Worm (Caenorhabditis elegans): Measurements from ENCODE around the gene snet-1.

DNA sequence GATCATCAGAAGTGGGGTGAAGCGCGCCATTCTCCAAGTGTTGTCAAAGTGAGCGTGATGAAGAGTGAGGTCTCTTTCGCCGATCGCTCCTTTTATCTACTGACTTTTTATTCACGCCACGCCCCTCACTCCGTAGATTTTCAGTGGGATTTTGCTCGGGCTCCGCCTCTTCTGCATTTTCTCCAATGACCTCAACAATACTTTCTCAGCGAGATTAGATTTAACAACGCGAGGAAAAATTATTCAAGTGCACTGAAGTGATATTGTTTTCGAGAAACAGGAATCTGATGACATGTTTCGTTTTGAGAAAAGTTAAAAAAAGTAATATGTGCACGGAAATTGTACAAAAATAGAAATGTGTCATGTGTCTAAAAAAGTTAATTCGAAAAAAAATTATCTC, at the start of gene snet-1:
- TF ChIP-seq pax-3 (tag; optimal IDR thresholded peaks at IDR 0.05) (no peak), ztf-4 (tag; optimal IDR thresholded peaks at IDR 0.05) (no peak), snpc-4 (tag; optimal IDR thresholded peaks at IDR 0.05) (no peak), pag-3 (tag; optimal IDR thresholded peaks at IDR 0.05; ENCODE audit: borderline replicate concordance, insufficient read depth) (no peak), nhr-11 (tag; optimal IDR thresholded peaks at IDR 0.05) (no peak)

All from whole organism, L1 larva.